Worm (Caenorhabditis elegans): ENCODE results near the gene srh-17.

srh-17 gene

DNA sequence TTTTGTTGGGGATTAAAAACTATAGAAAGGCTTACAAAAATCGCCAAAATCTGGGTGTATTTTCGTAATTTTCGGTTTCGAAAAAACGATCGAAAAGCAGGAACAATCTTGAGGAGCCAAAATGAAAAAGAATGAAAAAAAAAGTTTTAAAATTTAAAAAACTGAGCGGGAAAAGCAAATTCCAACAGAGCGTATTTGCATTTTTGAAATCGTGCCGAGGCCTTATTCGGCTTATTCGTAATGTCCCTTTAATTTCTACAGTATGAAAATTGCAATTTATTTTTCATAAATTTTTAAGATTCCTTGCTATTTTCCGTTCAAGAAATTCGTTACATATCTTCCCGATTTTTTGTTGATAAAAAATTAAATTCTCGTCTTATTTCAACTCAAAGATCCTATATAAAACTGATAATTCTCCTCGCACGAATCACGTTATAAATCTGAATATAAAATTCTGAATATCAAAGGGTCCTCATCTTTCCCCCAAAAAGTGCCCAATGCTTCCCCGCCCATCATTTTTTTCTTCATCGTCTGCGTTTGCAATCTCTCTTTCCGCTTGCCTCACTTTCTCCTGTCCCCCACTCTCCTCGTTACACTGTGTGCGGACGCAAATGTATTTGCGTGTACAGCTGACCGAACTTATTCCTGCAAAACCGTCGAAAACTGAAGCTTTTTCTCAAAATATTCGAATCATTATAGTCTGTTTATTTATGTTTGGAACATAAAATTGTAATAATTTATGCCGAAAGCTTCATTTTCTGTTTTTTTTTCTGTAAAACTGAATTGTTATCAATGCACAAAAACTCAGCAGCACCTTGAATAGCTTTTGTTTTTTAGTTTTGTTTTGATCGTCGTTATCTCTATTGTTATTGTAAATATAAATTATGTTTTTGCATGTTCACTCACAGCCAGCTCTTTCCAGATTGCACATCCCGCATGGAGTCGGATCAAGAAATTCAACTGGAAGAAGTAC, 15.0 kb upstream of the srh-17 start, which contains the start of the genes rfc-1 and pmp-3:
Gene rfc-1 (minus strand): TSS at position 163 of the 973 bp plus-strand sequence.
Gene pmp-3 (plus strand): TSS at position 923 of the 973 bp plus-strand sequence.
- TF ChIP-seq crh-2 (tag; optimal IDR thresholded peaks at IDR 0.05) (no peak), alr-1 (tag; optimal IDR thresholded peaks at IDR 0.05) (no peak), nhr-11 (tag; optimal IDR thresholded peaks at IDR 0.05) (no peak), skn-1 (tag; optimal IDR thresholded peaks at IDR 0.05) (peak; percentile 2), snpc-4 (tag; optimal IDR thresholded peaks at IDR 0.05) (no peak), F13H6.1 (tag; optimal IDR thresholded peaks at IDR 0.05) (peak; percentile 10), nhr-77 (tag; optimal IDR thresholded peaks at IDR 0.05) (no peak), nhr-21 (tag; optimal IDR thresholded peaks at IDR 0.05) (no peak), fos-1 (tag; optimal IDR thresholded peaks at IDR 0.05) (peak; percentile 21), gmeb-1 (tag; optimal IDR thresholded peaks at IDR 0.05) (peak; percentile 84), blmp-1 (tag; optimal IDR thresholded peaks at IDR 0.05; ENCODE audit: insufficient read depth) (peak; percentile 52), unc-55 (GFP tag; optimal IDR thresholded peaks at IDR 0.05) (peak; percentile 51), C34F6.9 (tag; optimal IDR thresholded peaks at IDR 0.05) (peak; percentile 39), nhr-25 (tag; optimal IDR thresholded peaks at IDR 0.05) (peak; percentile 13), nhr-129 (tag; optimal IDR thresholded peaks at IDR 0.05) (peak; percentile 16)

DNA sequence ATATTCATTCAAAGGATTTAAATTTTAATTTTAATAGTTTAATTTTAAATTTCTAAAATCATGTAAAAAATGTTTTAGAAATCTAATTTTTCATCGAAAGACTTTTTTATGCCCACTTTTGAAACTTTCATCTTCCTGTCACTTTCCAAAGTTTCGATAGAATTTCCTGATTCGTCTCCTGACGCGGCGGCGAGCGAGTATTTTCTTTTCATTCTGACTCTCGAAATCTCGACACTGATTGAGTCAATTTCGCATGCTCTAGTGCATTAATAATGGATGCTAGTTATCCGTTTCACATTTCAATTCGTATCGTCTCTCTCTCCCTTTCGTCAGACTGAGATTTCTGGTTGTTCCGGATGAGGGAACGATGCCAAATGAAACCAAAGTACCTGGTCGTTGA, 12.3 kb upstream of the srh-17 start:
- no peak for TF ChIP-seq ztf-1 (GFP tag; conservative IDR thresholded peaks at IDR 0.05)
- no peak for TF ChIP-seq Y55F3AM.14 (GFP tag; optimal IDR thresholded peaks at IDR 0.05)
- no peak for TF ChIP-seq nhr-11 (tag; optimal IDR thresholded peaks at IDR 0.05)
- TF ChIP-seq elt-3 (tag; optimal IDR thresholded peaks at IDR 0.05) = no peak
- TF ChIP-seq ztf-11 (tag; optimal IDR thresholded peaks at IDR 0.05) = no peak
- no peak for TF ChIP-seq nhr-23 (tag; optimal IDR thresholded peaks at IDR 0.05)
- TF ChIP-seq mdl-1 (tag; optimal IDR thresholded peaks at IDR 0.05) = no peak
- no peak for TF ChIP-seq snpc-4 (tag; optimal IDR thresholded peaks at IDR 0.05)
- no peak for TF ChIP-seq ceh-82 (tag; optimal IDR thresholded peaks at IDR 0.05)
- no peak for TF ChIP-seq sma-3 (GFP tag; optimal IDR thresholded peaks at IDR 0.05)
- no peak for TF ChIP-seq skn-1 (tag; optimal IDR thresholded peaks at IDR 0.05)
- TF ChIP-seq zag-1 (tag; optimal IDR thresholded peaks at IDR 0.05) = no peak
- TF ChIP-seq dmd-4 (tag; optimal IDR thresholded peaks at IDR 0.05) = no peak
- no peak for TF ChIP-seq lin-39 (tag; optimal IDR thresholded peaks at IDR 0.05)

DNA sequence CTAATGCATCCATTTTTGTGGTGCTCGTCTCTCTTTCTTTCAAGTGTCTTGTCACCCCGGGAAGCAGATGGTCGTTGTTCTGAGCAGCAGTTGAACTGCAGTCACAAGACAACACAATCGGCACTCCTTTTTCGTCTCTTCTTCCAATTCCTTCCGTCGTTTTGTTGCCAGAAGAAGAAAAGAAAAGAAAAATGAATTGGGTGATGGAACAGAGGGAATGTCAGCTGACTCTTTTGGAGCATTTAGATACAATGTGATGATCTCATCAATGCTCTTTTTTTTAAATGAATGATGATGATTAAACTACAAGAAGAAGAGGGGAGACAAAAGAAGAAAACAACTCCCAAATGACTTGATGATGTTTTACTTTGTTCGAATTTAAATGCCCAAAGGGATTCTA, 11.2 kb upstream of the srh-17 start:
- no peak for TF ChIP-seq ztf-11 (tag; optimal IDR thresholded peaks at IDR 0.05)
- no peak for TF ChIP-seq nhr-12 (tag; optimal IDR thresholded peaks at IDR 0.05)
- TF ChIP-seq nhr-129 (tag; optimal IDR thresholded peaks at IDR 0.05) = peak; percentile 58
- no peak for TF ChIP-seq nhr-21 (tag; optimal IDR thresholded peaks at IDR 0.05)
- peak; percentile 27 for TF ChIP-seq mab-5 (tag; optimal IDR thresholded peaks at IDR 0.05)
- no peak for TF ChIP-seq nhr-10 (tag; optimal IDR thresholded peaks at IDR 0.05)
- peak; percentile 1 for TF ChIP-seq lin-39 (tag; optimal IDR thresholded peaks at IDR 0.05)
- TF ChIP-seq zag-1 (tag; optimal IDR thresholded peaks at IDR 0.05) = no peak
- no peak for TF ChIP-seq aly-2 (tag; optimal IDR thresholded peaks at IDR 0.05)
- TF ChIP-seq C34F6.9 (tag; optimal IDR thresholded peaks at IDR 0.05) = peak; percentile 62
- TF ChIP-seq nhr-25 (tag; optimal IDR thresholded peaks at IDR 0.05) = no peak
- peak; percentile 6 for TF ChIP-seq sma-9 (GFP tag; optimal IDR thresholded peaks at IDR 0.05)
- TF ChIP-seq sma-9 (tag; optimal IDR thresholded peaks at IDR 0.05) = no peak
- peak; percentile 31 for TF ChIP-seq sem-4 (tag; optimal IDR thresholded peaks at IDR 0.05)
- TF ChIP-seq lsy-2 (tag; optimal IDR thresholded peaks at IDR 0.05) = peak in 1 of 2 experiments; percentile 47
- TF ChIP-seq ztf-4 (tag; optimal IDR thresholded peaks at IDR 0.05) = no peak
- no peak for TF ChIP-seq peb-1 (tag; optimal IDR thresholded peaks at IDR 0.05)

DNA sequence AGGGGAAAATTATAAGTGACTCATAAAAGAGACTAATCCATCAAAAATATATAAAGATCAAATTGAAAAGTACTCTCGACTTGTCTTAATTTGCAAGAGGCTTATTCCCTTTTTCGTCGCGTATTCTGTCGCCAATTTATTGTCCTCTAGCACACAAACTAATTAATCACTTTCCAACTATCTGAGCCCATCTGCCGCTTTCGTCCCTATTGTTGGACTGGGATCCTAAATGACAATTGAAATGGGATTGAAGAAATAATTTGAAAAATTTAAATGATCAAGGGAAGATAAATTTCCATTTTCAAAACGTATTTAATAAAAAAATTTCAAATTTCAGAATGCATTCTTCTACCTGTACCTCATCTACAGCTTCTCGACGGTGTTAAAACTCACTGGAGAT, 10.5 kb upstream of the srh-17 start:
- TF ChIP-seq sma-3 (GFP tag; optimal IDR thresholded peaks at IDR 0.05) = no peak
- TF ChIP-seq peb-1 (tag; optimal IDR thresholded peaks at IDR 0.05) = no peak
- TF ChIP-seq lin-13 (GFP tag; optimal IDR thresholded peaks at IDR 0.05) = no peak
- no peak for TF ChIP-seq nhr-10 (tag; optimal IDR thresholded peaks at IDR 0.05)
- TF ChIP-seq ztf-1 (GFP tag; conservative IDR thresholded peaks at IDR 0.05) = no peak
- TF ChIP-seq zag-1 (tag; optimal IDR thresholded peaks at IDR 0.05) = no peak
- no peak for TF ChIP-seq unc-62 (GFP tag; optimal IDR thresholded peaks at IDR 0.05)
- no peak for TF ChIP-seq ZK546.5 (tag; optimal IDR thresholded peaks at IDR 0.05)
- TF ChIP-seq sem-4 (tag; optimal IDR thresholded peaks at IDR 0.05) = no peak
- TF ChIP-seq lin-11 (tag; optimal IDR thresholded peaks at IDR 0.05) = no peak
- no peak for TF ChIP-seq alr-1 (tag; optimal IDR thresholded peaks at IDR 0.05)
- TF ChIP-seq blmp-1 (tag; optimal IDR thresholded peaks at IDR 0.05; ENCODE audit: insufficient read depth) = no peak
- TF ChIP-seq Y55F3AM.14 (GFP tag; optimal IDR thresholded peaks at IDR 0.05) = no peak
- TF ChIP-seq dmd-4 (tag; optimal IDR thresholded peaks at IDR 0.05) = no peak
- no peak for TF ChIP-seq ceh-16 (tag; optimal IDR thresholded peaks at IDR 0.05)
- TF ChIP-seq nhr-11 (tag; optimal IDR thresholded peaks at IDR 0.05) = no peak
- TF ChIP-seq unc-55 (GFP tag; optimal IDR thresholded peaks at IDR 0.05) = no peak
